Fruit fly (Drosophila melanogaster) whole organism, pupa: Measurements from ENCODE around the gene kek5.

Experiments
- CG10348 ChIP-seq: fragments of 200-800 bp; sonication (Bioruptor generic); IDR thresholded peaks from 2 replicates; pipeline ENCODE4 v1.3.6; 2022; ENCODE audit warnings: missing biosample characterization, missing genetic modification characterization
- CG12605 ChIP-seq: fragments of 200-800 bp; sonication (Bioruptor generic); IDR thresholded peaks from 2 replicates; pipeline ENCODE4 v1.3.6; 2022; ENCODE audit warnings: missing biosample characterization, missing genetic modification characterization
- CG13204 ChIP-seq: fragments of 200-800 bp; sonication (Bioruptor generic); optimal IDR thresholded peaks from 2 replicates; lab custom pipeline; 2018; ENCODE audit warnings: missing biosample characterization, mild to moderate bottlenecking, missing genetic modification characterization, moderate library complexity
- CG14655 ChIP-seq: fragments of 200-800 bp; sonication (Bioruptor generic); optimal IDR thresholded peaks from 3 replicates; lab custom pipeline; 2017; ENCODE audit warnings: mild to moderate bottlenecking, missing biosample characterization, missing genetic modification reagents, missing genetic modification characterization
- CG15710 ChIP-seq: fragments of 200-800 bp; sonication (Bioruptor generic); optimal IDR thresholded peaks from 2 replicates; lab custom pipeline; 2018; ENCODE audit warnings: missing biosample characterization, mild to moderate bottlenecking, missing genetic modification characterization, moderate library complexity
- CG17806 ChIP-seq: fragments of 200-800 bp; sonication (Bioruptor generic); optimal IDR thresholded peaks from 2 replicates; lab custom pipeline; 2018; ENCODE audit warnings: missing biosample characterization, mild to moderate bottlenecking, missing genetic modification characterization, moderate library complexity
- CG32121 ChIP-seq: fragments of 200-800 bp; sonication (Bioruptor generic); IDR thresholded peaks from 2 replicates; pipeline ENCODE4 v1.3.6; 2022; ENCODE audit warnings: missing biosample characterization, missing genetic modification characterization
- CG34367 ChIP-seq: fragments of 200-800 bp; sonication (Bioruptor generic); optimal IDR thresholded peaks from 2 replicates; lab custom pipeline; 2018; ENCODE audit warnings: missing biosample characterization, mild to moderate bottlenecking, missing genetic modification characterization
- CG4496 ChIP-seq: fragments of 200-800 bp; sonication (Bioruptor generic); IDR thresholded peaks from 3 replicates; pipeline ENCODE4 v1.3.6; 2022; ENCODE audit warnings: missing biosample characterization, missing genetic modification characterization
- CG8159 ChIP-seq: fragments of 200-800 bp; sonication (Bioruptor generic); optimal IDR thresholded peaks from 3 replicates; lab custom pipeline; 2018; ENCODE audit warnings: missing biosample characterization, mild to moderate bottlenecking, missing genetic modification characterization, moderate library complexity
- CG8301 ChIP-seq: fragments of 200-800 bp; sonication (Bioruptor generic); optimal IDR thresholded peaks from 2 replicates; lab custom pipeline; 2018; ENCODE audit warnings: missing biosample characterization, mild to moderate bottlenecking, missing genetic modification characterization
- CG9948 ChIP-seq: fragments of 200-800 bp; sonication (Bioruptor generic); optimal IDR thresholded peaks from 2 replicates; lab custom pipeline; 2018; ENCODE audit warnings: missing biosample characterization, mild to moderate bottlenecking, missing genetic modification characterization, moderate library complexity
- D1 ChIP-seq: fragments of 200-800 bp; sonication (Bioruptor generic); optimal IDR thresholded peaks from 2 replicates; lab custom pipeline; 2018; ENCODE audit warnings: missing biosample characterization, mild to moderate bottlenecking, missing genetic modification characterization, moderate library complexity
- EcR ChIP-seq: fragments of 200-800 bp; sonication (Bioruptor generic); optimal IDR thresholded peaks from 3 replicates; lab custom pipeline; 2019; ENCODE audit warnings: missing biosample characterization, missing genetic modification characterization, mild to moderate bottlenecking, moderate library complexity, missing genetic modification reagents
- Ets98B ChIP-seq: fragments of 200-800 bp; sonication (Bioruptor generic); IDR thresholded peaks from 2 replicates; pipeline ENCODE4 v1.3.6; 2022; ENCODE audit warnings: missing biosample characterization, missing genetic modification characterization
- Pif1A ChIP-seq: fragments of 200-800 bp; sonication (Bioruptor generic); optimal IDR thresholded peaks from 3 replicates; lab custom pipeline; 2016; ENCODE audit warnings: missing biosample characterization, missing genetic modification characterization
- Pif1B ChIP-seq: fragments of 200-800 bp; sonication (Bioruptor generic); optimal IDR thresholded peaks from 3 replicates; lab custom pipeline; 2016; ENCODE audit warnings: missing biosample characterization, missing genetic modification characterization
- Snoo ChIP-seq: fragments of 200-800 bp; sonication (Bioruptor generic); optimal IDR thresholded peaks from 3 replicates; lab custom pipeline; 2017; ENCODE audit warnings: missing biosample characterization, mild to moderate bottlenecking, missing genetic modification characterization, inconsistent platforms
- fd96Ca ChIP-seq: fragments of 200-800 bp; sonication (Bioruptor generic); IDR thresholded peaks from 3 replicates; pipeline ENCODE4 v1.3.6; 2022; ENCODE audit warnings: missing biosample characterization, missing genetic modification characterization
- gl ChIP-seq: fragments of 200-800 bp; sonication (Bioruptor generic); optimal IDR thresholded peaks from 2 replicates; lab custom pipeline; 2018; ENCODE audit warnings: missing biosample characterization, mild to moderate bottlenecking, missing genetic modification characterization
- rn ChIP-seq: fragments of 200-800 bp; sonication (Bioruptor generic); IDR thresholded peaks from 2 replicates; pipeline ENCODE4 v1.3.6; 2022; ENCODE audit warnings: missing biosample characterization, missing genetic modification characterization

kek5 gene

DNA sequence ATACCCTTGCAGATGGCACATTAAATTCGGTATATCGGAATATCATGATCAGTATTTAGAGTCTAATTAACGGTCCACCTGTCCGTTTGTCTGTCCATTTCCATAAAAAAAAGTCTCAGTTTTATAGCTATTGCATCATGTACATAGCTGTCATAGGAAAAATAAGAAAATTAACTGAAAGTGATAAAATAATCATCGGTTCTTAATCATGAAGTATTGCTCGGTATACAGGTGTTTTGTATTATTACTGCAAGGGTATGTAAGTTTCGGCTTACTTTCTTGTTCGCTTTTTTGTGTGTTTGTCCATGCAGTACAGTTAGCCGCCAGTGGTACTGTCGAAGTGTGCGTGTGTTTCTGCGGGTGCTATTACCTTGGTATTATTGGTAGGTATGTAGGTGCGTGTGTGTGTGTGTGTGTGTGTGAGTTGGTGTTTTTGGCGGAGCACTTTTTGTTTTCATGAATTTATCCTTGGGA, 1.7 kb downstream of the kek5 start:
- TF ChIP-seq CG15710 (tag; lab: Kevin White, UChicago) (peak; percentile 54), CG8159 (tag; lab: Kevin White, UChicago) (peak; percentile 50), CG9948 (tag; lab: Kevin White, UChicago) (peak; percentile 54), CG34367 (tag; lab: Kevin White, UChicago) (peak; percentile 10), CG10348 (GFP tag; lab: Robert Waterston, UW) (no peak), CG8301 (tag; lab: Kevin White, UChicago) (peak; percentile 74), gl (tag; lab: Kevin White, UChicago) (no peak), CG12605 (GFP tag; lab: Robert Waterston, UW) (no peak), CG17806 (tag; lab: Kevin White, UChicago) (peak; percentile 38), CG13204 (GFP tag; lab: Kevin White, UChicago) (no peak), fd96Ca (GFP tag; lab: Robert Waterston, UW) (no peak), D1 (tag; lab: Kevin White, UChicago) (no peak), Snoo (tag; lab: Kevin White, UChicago) (peak; percentile 68), Ets98B (GFP tag; lab: Robert Waterston, UW) (peak; percentile 49), CG4496 (peak; percentile 69), Pif1B (GFP tag; lab: Kevin White, UChicago) (peak; percentile 55), EcR (GFP tag; lab: Kevin White, UChicago) (no peak), CG14655 (GFP tag; lab: Kevin White, UChicago) (peak; percentile 80), CG32121 (GFP tag; lab: Robert Waterston, UW) (0 out of 2 replicates have a peak, but pooled peaks have one; percentile 18), Pif1A (peak; percentile 63), rn (GFP tag; lab: Robert Waterston, UW) (no peak)

DNA sequence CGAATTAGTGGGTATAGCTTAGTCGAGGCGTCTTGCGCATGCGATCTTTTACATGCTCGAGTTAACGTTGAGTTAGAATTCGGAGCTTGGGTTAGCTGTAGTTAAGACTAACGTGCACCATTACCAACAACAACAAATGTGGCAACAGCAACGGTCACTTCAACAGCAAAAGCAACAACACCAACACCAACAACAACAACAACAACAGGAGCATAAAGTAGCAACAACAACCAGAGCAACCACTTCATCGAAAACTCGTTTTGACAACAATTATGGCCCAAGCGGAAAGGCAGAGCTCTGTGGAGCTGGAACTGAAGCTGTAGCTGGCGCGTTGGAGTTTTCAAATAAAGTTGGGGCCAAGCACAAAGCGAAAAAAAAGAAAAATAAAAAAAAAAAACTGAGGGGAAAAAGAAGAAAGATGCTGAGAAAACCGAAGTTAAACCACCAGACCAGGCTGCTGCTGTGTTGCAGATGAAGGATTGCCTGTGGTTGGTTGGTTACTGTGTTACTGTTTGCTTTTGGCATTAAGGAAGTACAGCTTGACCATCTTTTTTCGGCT, 6.0 kb downstream of the kek5 start:
- peak; percentile 0 for TF ChIP-seq EcR (GFP tag; lab: Kevin White, UChicago)
- TF ChIP-seq CG14655 (GFP tag; lab: Kevin White, UChicago) = peak; percentile 9
- TF ChIP-seq CG13204 (GFP tag; lab: Kevin White, UChicago) = peak; percentile 72
- peak; percentile 55 for TF ChIP-seq Pif1A
- TF ChIP-seq Pif1B (GFP tag; lab: Kevin White, UChicago) = peak; percentile 28
- peak; percentile 29 for TF ChIP-seq CG8159 (tag; lab: Kevin White, UChicago)
- no peak for TF ChIP-seq rn (GFP tag; lab: Robert Waterston, UW)
- TF ChIP-seq Snoo (tag; lab: Kevin White, UChicago) = no peak
- peak; percentile 54 for TF ChIP-seq gl (tag; lab: Kevin White, UChicago)
- TF ChIP-seq CG15710 (tag; lab: Kevin White, UChicago) = peak; percentile 36
- peak; percentile 15 for TF ChIP-seq CG17806 (tag; lab: Kevin White, UChicago)
- no peak for TF ChIP-seq CG32121 (GFP tag; lab: Robert Waterston, UW)
- TF ChIP-seq CG34367 (tag; lab: Kevin White, UChicago) = peak; percentile 23

DNA sequence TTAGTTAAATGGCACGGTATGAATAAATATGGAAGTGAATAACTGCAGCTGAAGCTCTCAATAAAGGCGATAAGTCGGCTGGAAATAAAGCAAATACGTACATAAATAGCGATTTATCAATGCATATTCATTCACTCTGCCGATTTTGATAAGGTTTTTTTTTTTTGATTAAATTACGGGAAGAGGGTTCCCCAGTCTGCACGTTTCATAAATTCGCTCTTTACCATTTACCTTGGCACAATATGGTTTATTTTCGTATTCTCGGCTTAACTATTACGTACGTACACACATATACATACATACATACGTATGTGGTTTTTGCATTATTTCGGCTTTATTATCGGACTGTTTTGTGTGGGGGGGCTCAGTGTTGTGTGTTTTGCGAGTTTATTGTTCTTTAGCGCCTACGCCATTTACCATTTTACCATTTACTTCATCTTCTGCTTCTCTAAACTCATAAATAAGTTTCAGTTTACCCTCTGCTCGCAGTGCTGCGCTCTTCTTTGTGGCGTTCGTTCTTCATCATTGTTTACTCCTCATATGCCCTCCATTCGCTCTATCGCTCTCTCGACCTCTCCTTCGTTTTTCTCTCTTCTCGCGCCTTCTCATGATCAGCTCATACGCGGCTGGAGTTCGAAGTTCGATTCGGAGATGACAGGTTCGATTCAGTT, 7.9 kb downstream of the kek5 start:
- TF ChIP-seq EcR (GFP tag; lab: Kevin White, UChicago) = peak; percentile 58
- TF ChIP-seq Ets98B (GFP tag; lab: Robert Waterston, UW) = no peak

DNA sequence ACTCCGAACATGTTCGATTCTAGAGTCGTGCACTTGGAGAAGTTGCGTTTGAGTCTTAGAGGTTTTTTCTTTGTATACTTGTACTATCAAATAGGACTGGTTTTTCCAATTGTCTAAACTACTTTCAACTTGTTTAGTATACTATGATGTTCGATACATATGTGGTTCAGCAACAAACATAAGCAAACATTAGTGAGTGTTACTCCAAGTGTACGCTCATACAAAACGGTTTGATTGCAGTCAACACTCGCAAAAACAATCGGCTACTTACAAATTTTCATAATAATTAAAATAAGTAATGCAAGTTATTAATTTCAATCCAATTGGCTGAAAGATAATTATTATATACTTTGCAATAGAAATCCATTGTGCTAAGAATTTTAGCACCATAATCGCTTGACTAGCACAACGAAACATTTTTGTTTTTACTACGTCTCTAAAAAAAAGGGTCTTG, 8.5 kb downstream of the kek5 start:
- peak; percentile 84 for TF ChIP-seq CG8159 (tag; lab: Kevin White, UChicago)
- no peak for TF ChIP-seq Snoo (tag; lab: Kevin White, UChicago)
- peak; percentile 84; the same call in 2 of the 3 replicates for TF ChIP-seq CG4496
- TF ChIP-seq CG12605 (GFP tag; lab: Robert Waterston, UW) = peak; percentile 91
- peak; percentile 78 for TF ChIP-seq D1 (tag; lab: Kevin White, UChicago)
- TF ChIP-seq CG13204 (GFP tag; lab: Kevin White, UChicago) = peak; percentile 21
- TF ChIP-seq Pif1B (GFP tag; lab: Kevin White, UChicago) = peak; percentile 89
- peak; percentile 88 for TF ChIP-seq CG17806 (tag; lab: Kevin White, UChicago)
- TF ChIP-seq rn (GFP tag; lab: Robert Waterston, UW) = peak; percentile 64; the same call in 1 of the 2 replicates
- peak; percentile 74 for TF ChIP-seq CG15710 (tag; lab: Kevin White, UChicago)
- TF ChIP-seq CG9948 (tag; lab: Kevin White, UChicago) = peak; percentile 82
- peak; percentile 87 for TF ChIP-seq CG34367 (tag; lab: Kevin White, UChicago)
- TF ChIP-seq fd96Ca (GFP tag; lab: Robert Waterston, UW) = peak; percentile 88
- TF ChIP-seq EcR (GFP tag; lab: Kevin White, UChicago) = no peak
- TF ChIP-seq CG14655 (GFP tag; lab: Kevin White, UChicago) = peak; percentile 83
- TF ChIP-seq CG32121 (GFP tag; lab: Robert Waterston, UW) = peak; percentile 93
- TF ChIP-seq CG8301 (tag; lab: Kevin White, UChicago) = peak; percentile 82
- TF ChIP-seq Pif1A = peak; percentile 87
- TF ChIP-seq gl (tag; lab: Kevin White, UChicago) = peak; percentile 46
- no peak for TF ChIP-seq CG10348 (GFP tag; lab: Robert Waterston, UW)
- peak; percentile 93 for TF ChIP-seq Ets98B (GFP tag; lab: Robert Waterston, UW)
- TF ChIP-seq, all 21 proteins: peak for 18

DNA sequence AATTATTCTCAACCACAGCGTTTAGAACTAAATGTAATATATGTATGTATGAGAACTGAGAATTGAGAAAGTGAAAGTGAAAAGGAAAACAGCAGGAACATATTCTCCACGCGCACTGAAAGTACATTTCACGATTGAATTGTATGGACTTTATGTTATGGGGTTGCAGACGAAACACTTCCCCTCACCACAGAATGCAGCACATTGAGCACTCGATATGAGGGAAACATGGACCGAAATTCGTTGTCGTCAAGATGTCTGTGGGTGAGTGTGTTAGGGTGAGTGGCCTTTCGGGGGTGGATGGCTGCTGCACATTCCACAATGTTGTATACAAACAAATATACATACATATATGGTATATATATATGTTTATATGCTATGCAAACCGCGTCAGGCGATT, 11.1 kb downstream of the kek5 start:
- no peak for TF ChIP-seq CG8301 (tag; lab: Kevin White, UChicago)
- TF ChIP-seq EcR (GFP tag; lab: Kevin White, UChicago) = no peak
- TF ChIP-seq CG12605 (GFP tag; lab: Robert Waterston, UW) = no peak
- TF ChIP-seq CG34367 (tag; lab: Kevin White, UChicago) = no peak
- no peak for TF ChIP-seq gl (tag; lab: Kevin White, UChicago)
- TF ChIP-seq CG9948 (tag; lab: Kevin White, UChicago) = no peak
- no peak for TF ChIP-seq CG17806 (tag; lab: Kevin White, UChicago)
- TF ChIP-seq Snoo (tag; lab: Kevin White, UChicago) = no peak
- TF ChIP-seq CG32121 (GFP tag; lab: Robert Waterston, UW) = no peak
- TF ChIP-seq, all 21 proteins: peak for 0
